Worm (Caenorhabditis elegans): ENCODE results near the gene Y116A8A.4.
A peak's percentile ranks its signal among the peaks of the same experiment; 100 is the strongest.

Y116A8A.4 gene

ce11 chrIV:16822529-16822928 lies at the start of gene Y116A8A.4:
Gene Y116A8A.4, plus strand, starts transcription at chrIV:16822829.
- TF ChIP-seq tbx-37 (GFP tag; conservative IDR thresholded peaks at IDR 0.05), result no peak
- TF ChIP-seq flt-1 (GFP tag; IDR thresholded peaks at IDR 0.05), result no peak
- TF ChIP-seq ceh-13 (GFP tag; optimal IDR thresholded peaks at IDR 0.05), result no peak
- no peak for TF ChIP-seq aly-1 (tag; optimal IDR thresholded peaks at IDR 0.05)
- no peak for TF ChIP-seq sea-1 (GFP tag; conservative IDR thresholded peaks at IDR 0.05)
- TF ChIP-seq scrt-1 (GFP tag; IDR thresholded peaks at IDR 0.05), result no peak
- TF ChIP-seq hmbx-1 (tag; optimal IDR thresholded peaks at IDR 0.05), result no peak
- no peak for TF ChIP-seq ets-7 (tag; optimal IDR thresholded peaks at IDR 0.05)
- TF ChIP-seq ama-1 (optimal IDR thresholded peaks at IDR 0.05), result no peak
- TF ChIP-seq tra-4 (tag; optimal IDR thresholded peaks at IDR 0.05), result no peak
- no peak for TF ChIP-seq hmg-4 (GFP tag; optimal IDR thresholded peaks at IDR 0.05)
- no peak for TF ChIP-seq F13C5.2 (tag; optimal IDR thresholded peaks at IDR 0.05)
- TF ChIP-seq pes-1 (GFP tag; IDR thresholded peaks at IDR 0.05), result no peak
- no peak for TF ChIP-seq ceh-36 (tag; optimal IDR thresholded peaks at IDR 0.05)

ce11 chrIV:16775029-16775428 lies 47.6 kb upstream of the Y116A8A.4 start:
- TF ChIP-seq aly-1 (tag; optimal IDR thresholded peaks at IDR 0.05), result no peak
- no peak for TF ChIP-seq B0310.2 (tag; optimal IDR thresholded peaks at IDR 0.05)
- 0 out of 2 replicates have a peak, but pooled peaks have one; percentile 31 for TF ChIP-seq pes-1 (GFP tag; IDR thresholded peaks at IDR 0.05)
- TF ChIP-seq ceh-36 (tag; optimal IDR thresholded peaks at IDR 0.05), result no peak
- TF ChIP-seq hmbx-1 (tag; optimal IDR thresholded peaks at IDR 0.05), result no peak
- TF ChIP-seq ceh-13 (GFP tag; optimal IDR thresholded peaks at IDR 0.05), result no peak
- TF ChIP-seq tbx-37 (GFP tag; conservative IDR thresholded peaks at IDR 0.05), result 0 out of 2 replicates have a peak, but pooled peaks have one; percentile 31
- TF ChIP-seq F13C5.2 (tag; optimal IDR thresholded peaks at IDR 0.05), result no peak
- no peak for TF ChIP-seq tra-4 (tag; optimal IDR thresholded peaks at IDR 0.05)

ce11 chrIV:16775455-16775854 lies 47.2 kb upstream of the Y116A8A.4 start, which contains the start of gene Y43D4A.5:
Gene Y43D4A.5, plus strand, starts transcription at chrIV:16775755.
- no peak for TF ChIP-seq ets-7 (tag; optimal IDR thresholded peaks at IDR 0.05)
- TF ChIP-seq tra-4 (tag; optimal IDR thresholded peaks at IDR 0.05), result no peak
- no peak for TF ChIP-seq flt-1 (GFP tag; IDR thresholded peaks at IDR 0.05)
- TF ChIP-seq B0310.2 (tag; optimal IDR thresholded peaks at IDR 0.05), result no peak
- TF ChIP-seq hnd-1 (tag; optimal IDR thresholded peaks at IDR 0.05), result no peak
- no peak for TF ChIP-seq F13C5.2 (tag; optimal IDR thresholded peaks at IDR 0.05)
- TF ChIP-seq sea-1 (GFP tag; conservative IDR thresholded peaks at IDR 0.05), result no peak
- no peak for TF ChIP-seq scrt-1 (GFP tag; IDR thresholded peaks at IDR 0.05)
- no peak for TF ChIP-seq tbx-11 (GFP tag; IDR thresholded peaks at IDR 0.05)
- TF ChIP-seq tbx-37 (GFP tag; conservative IDR thresholded peaks at IDR 0.05), result no peak
- TF ChIP-seq ceh-13 (GFP tag; optimal IDR thresholded peaks at IDR 0.05), result no peak
- no peak for TF ChIP-seq ama-1 (optimal IDR thresholded peaks at IDR 0.05)
- TF ChIP-seq ceh-36 (tag; optimal IDR thresholded peaks at IDR 0.05), result no peak
- TF ChIP-seq hmbx-1 (tag; optimal IDR thresholded peaks at IDR 0.05), result no peak
- no peak for TF ChIP-seq hmg-4 (GFP tag; optimal IDR thresholded peaks at IDR 0.05)
- no peak for TF ChIP-seq aly-1 (tag; optimal IDR thresholded peaks at IDR 0.05)
- TF ChIP-seq pes-1 (GFP tag; IDR thresholded peaks at IDR 0.05), result no peak

ce11 chrIV:16775925-16776324 lies 46.7 kb upstream of the Y116A8A.4 start:
- TF ChIP-seq tbx-11 (GFP tag; IDR thresholded peaks at IDR 0.05) (peak; percentile 84), aly-1 (tag; optimal IDR thresholded peaks at IDR 0.05) (no peak), ceh-13 (GFP tag; optimal IDR thresholded peaks at IDR 0.05) (peak; percentile 23), pes-1 (GFP tag; IDR thresholded peaks at IDR 0.05) (peak; percentile 87), hmg-4 (GFP tag; optimal IDR thresholded peaks at IDR 0.05) (peak; percentile 58), ets-7 (tag; optimal IDR thresholded peaks at IDR 0.05) (peak; percentile 21), F13C5.2 (tag; optimal IDR thresholded peaks at IDR 0.05) (peak; percentile 55), tbx-37 (GFP tag; conservative IDR thresholded peaks at IDR 0.05) (peak; percentile 38; the same call in 1 of the 2 replicates), B0310.2 (tag; optimal IDR thresholded peaks at IDR 0.05) (peak; percentile 20), hnd-1 (tag; optimal IDR thresholded peaks at IDR 0.05) (peak; percentile 56), flt-1 (GFP tag; IDR thresholded peaks at IDR 0.05) (peak; percentile 80), scrt-1 (GFP tag; IDR thresholded peaks at IDR 0.05) (peak; percentile 82), ama-1 (optimal IDR thresholded peaks at IDR 0.05) (no peak), tra-4 (tag; optimal IDR thresholded peaks at IDR 0.05) (peak; percentile 19), hmbx-1 (tag; optimal IDR thresholded peaks at IDR 0.05) (no peak), ceh-36 (tag; optimal IDR thresholded peaks at IDR 0.05) (peak; percentile 44), sea-1 (GFP tag; conservative IDR thresholded peaks at IDR 0.05) (peak; percentile 71)

- TF ChIP-seq aly-1 (tag; optimal IDR thresholded peaks at IDR 0.05) (no peak), F13C5.2 (tag; optimal IDR thresholded peaks at IDR 0.05) (no peak), B0310.2 (tag; optimal IDR thresholded peaks at IDR 0.05) (no peak), scrt-1 (GFP tag; IDR thresholded peaks at IDR 0.05) (no peak), ets-7 (tag; optimal IDR thresholded peaks at IDR 0.05) (no peak), sea-1 (GFP tag; conservative IDR thresholded peaks at IDR 0.05) (no peak), ceh-13 (GFP tag; optimal IDR thresholded peaks at IDR 0.05) (no peak), tbx-11 (GFP tag; IDR thresholded peaks at IDR 0.05) (no peak), hnd-1 (tag; optimal IDR thresholded peaks at IDR 0.05) (no peak), ceh-36 (tag; optimal IDR thresholded peaks at IDR 0.05) (no peak), hmbx-1 (tag; optimal IDR thresholded peaks at IDR 0.05) (no peak), hmg-4 (GFP tag; optimal IDR thresholded peaks at IDR 0.05) (no peak), pes-1 (GFP tag; IDR thresholded peaks at IDR 0.05) (no peak), tbx-37 (GFP tag; conservative IDR thresholded peaks at IDR 0.05) (no peak), tra-4 (tag; optimal IDR thresholded peaks at IDR 0.05) (no peak)
Observed at ce11 chrIV:16776915-16777314, 45.7 kb upstream of the Y116A8A.4 start.

- TF ChIP-seq B0310.2 (tag; optimal IDR thresholded peaks at IDR 0.05) (no peak), hnd-1 (tag; optimal IDR thresholded peaks at IDR 0.05) (no peak), F13C5.2 (tag; optimal IDR thresholded peaks at IDR 0.05) (no peak), hmg-4 (GFP tag; optimal IDR thresholded peaks at IDR 0.05) (no peak), scrt-1 (GFP tag; IDR thresholded peaks at IDR 0.05) (no peak), ets-7 (tag; optimal IDR thresholded peaks at IDR 0.05) (no peak), ama-1 (optimal IDR thresholded peaks at IDR 0.05) (no peak), pes-1 (GFP tag; IDR thresholded peaks at IDR 0.05) (no peak), tbx-37 (GFP tag; conservative IDR thresholded peaks at IDR 0.05) (no peak), hmbx-1 (tag; optimal IDR thresholded peaks at IDR 0.05) (no peak), flt-1 (GFP tag; IDR thresholded peaks at IDR 0.05) (no peak), aly-1 (tag; optimal IDR thresholded peaks at IDR 0.05) (no peak), ceh-13 (GFP tag; optimal IDR thresholded peaks at IDR 0.05) (no peak), ceh-36 (tag; optimal IDR thresholded peaks at IDR 0.05) (no peak), tbx-11 (GFP tag; IDR thresholded peaks at IDR 0.05) (no peak), tra-4 (tag; optimal IDR thresholded peaks at IDR 0.05) (no peak), sea-1 (GFP tag; conservative IDR thresholded peaks at IDR 0.05) (no peak)
Observed at ce11 chrIV:16777758-16778157, 44.9 kb upstream of the Y116A8A.4 start.
